Fruit fly (Drosophila melanogaster) whole organism, wandering third instar larva: ENCODE data around the gene Mps1.

Experiments
- Abd-B ChIP-seq: fragments of >200 bp; optimal IDR thresholded peaks from 2 replicates; lab custom pipeline; 2017; ENCODE audit warnings: missing biosample characterization, missing genetic modification characterization
- HLH106 ChIP-seq: fragments of 200-800 bp; optimal IDR thresholded peaks from 3 replicates; lab custom pipeline; 2019; ENCODE audit warnings: missing biosample characterization, mild to moderate bottlenecking, missing genetic modification characterization, moderate library complexity
- Jra ChIP-seq: sonication (Bioruptor generic); optimal IDR thresholded peaks from 2 replicates; lab custom pipeline; 2016; ENCODE audit warnings: missing biosample characterization, missing genetic modification characterization
- Mio ChIP-seq: sonication (Bioruptor generic); optimal IDR thresholded peaks from 2 replicates; lab custom pipeline; 2016; ENCODE audit warnings: missing biosample characterization, missing genetic modification characterization
- Myc ChIP-seq: fragments of >200 bp; optimal IDR thresholded peaks from 2 replicates; lab custom pipeline; 2017
- OdsH ChIP-seq: fragments of 200-800 bp; sonication (Bioruptor generic); optimal IDR thresholded peaks from 2 replicates; lab custom pipeline; 2016; ENCODE audit warnings: missing biosample characterization, mild to moderate bottlenecking, missing genetic modification characterization
- brk ChIP-seq: fragments of 200-800 bp; sonication (Bioruptor generic); optimal IDR thresholded peaks from 2 replicates; lab custom pipeline; 2016; ENCODE audit warnings: missing biosample characterization, mild to moderate bottlenecking, missing genetic modification characterization
- ey ChIP-seq: fragments of 200-800 bp; sonication (Bioruptor generic); optimal IDR thresholded peaks from 2 replicates; lab custom pipeline; 2016; ENCODE audit warnings: missing biosample characterization, missing genetic modification characterization
- jim ChIP-seq: fragments of 175-275, 200-325 bp; sonication (Bioruptor generic); optimal IDR thresholded peaks from 2 replicates; lab custom pipeline; 2016; ENCODE audit warnings: missing biosample characterization, mild to moderate bottlenecking, missing genetic modification characterization
- pan ChIP-seq: fragments of >200 bp; optimal IDR thresholded peaks from 2 replicates; lab custom pipeline; 2017
- psq ChIP-seq: fragments of 200-800 bp; sonication (Bioruptor generic); optimal IDR thresholded peaks from 3 replicates; lab custom pipeline; 2017; ENCODE audit warnings: missing biosample characterization, mild to moderate bottlenecking, missing genetic modification characterization, moderate library complexity
- woc ChIP-seq: sonication (Bioruptor generic); optimal IDR thresholded peaks from 2 replicates; lab custom pipeline; 2016; ENCODE audit warnings: missing biosample characterization, mild to moderate bottlenecking, missing genetic modification characterization

DNA sequence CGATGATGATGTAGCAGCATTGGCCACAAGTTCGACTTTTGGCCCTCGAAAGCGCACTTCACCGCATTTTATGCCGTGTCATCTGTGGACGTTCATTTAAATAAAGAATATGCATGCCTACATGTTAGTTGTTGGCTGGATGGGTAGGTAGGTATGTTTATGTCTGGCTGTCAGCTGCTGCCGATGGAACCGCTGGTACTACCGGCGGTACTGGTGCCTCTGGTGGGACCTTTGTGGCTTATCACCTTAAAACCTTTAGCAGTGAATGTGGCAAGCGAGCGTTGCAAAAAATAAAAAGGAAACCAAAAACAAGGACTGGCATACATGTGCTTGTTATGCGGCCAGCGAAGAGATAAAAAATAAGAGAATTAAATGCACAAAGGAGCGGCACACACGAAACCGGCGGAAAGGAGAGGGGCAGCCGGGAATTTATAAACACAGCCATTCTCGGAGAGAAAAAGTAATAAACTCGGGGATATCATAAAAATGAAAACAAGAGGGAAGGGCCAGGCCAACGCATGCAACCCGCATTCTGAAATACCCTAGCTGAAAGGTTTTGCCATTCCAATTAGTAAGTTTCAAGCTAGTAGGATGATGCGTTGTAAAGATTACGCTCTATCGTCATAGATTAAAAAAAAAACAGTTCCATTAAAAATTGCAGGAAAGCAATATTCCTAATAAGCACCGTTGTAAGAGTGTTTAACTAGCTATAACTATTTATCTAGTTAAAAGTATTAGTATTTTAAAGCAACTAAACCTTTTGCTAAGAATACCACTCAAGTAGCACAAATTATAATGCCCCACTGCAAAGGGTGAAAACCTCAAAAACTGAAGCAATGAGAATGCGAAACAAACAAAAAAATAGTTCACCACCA is 31.1 kb downstream of the Mps1 start:
- TF ChIP-seq jim (GFP tag; lab: Kevin White, UChicago) (no peak), pan (lab: Kevin White, UChicago) (no peak), HLH106 (tag; lab: Kevin White, UChicago) (peak; percentile 52), woc (peak; percentile 44), brk (GFP tag; lab: Kevin White, UChicago) (no peak), Jra (GFP tag; lab: Kevin White, UChicago) (no peak), Mio (no peak), ey (peak; percentile 69), psq (GFP tag; lab: Kevin White, UChicago) (peak; percentile 46), Abd-B (no peak), Myc (lab: Kevin White, UChicago) (no peak), OdsH (GFP tag; lab: Kevin White, UChicago) (peak; percentile 56)
